Fruit fly (Drosophila melanogaster) whole organism, pupa: ENCODE results near the gene Zmynd10.
A peak's percentile ranks its signal among the peaks of the same experiment; 100 is the strongest.

Experiments used
- CG10348 ChIP-seq: fragments of 200-800 bp; sonication (Bioruptor generic); IDR thresholded peaks from 2 replicates; pipeline ENCODE4 v1.3.6; 2022; ENCODE audit warnings: missing biosample characterization, missing genetic modification characterization
- CG12605 ChIP-seq: fragments of 200-800 bp; sonication (Bioruptor generic); IDR thresholded peaks from 2 replicates; pipeline ENCODE4 v1.3.6; 2022; ENCODE audit warnings: missing biosample characterization, missing genetic modification characterization
- CG13204 ChIP-seq: fragments of 200-800 bp; sonication (Bioruptor generic); optimal IDR thresholded peaks from 2 replicates; lab custom pipeline; 2018; ENCODE audit warnings: missing biosample characterization, mild to moderate bottlenecking, missing genetic modification characterization, moderate library complexity
- CG14655 ChIP-seq: fragments of 200-800 bp; sonication (Bioruptor generic); optimal IDR thresholded peaks from 3 replicates; lab custom pipeline; 2017; ENCODE audit warnings: mild to moderate bottlenecking, missing biosample characterization, missing genetic modification reagents, missing genetic modification characterization
- CG15710 ChIP-seq: fragments of 200-800 bp; sonication (Bioruptor generic); optimal IDR thresholded peaks from 2 replicates; lab custom pipeline; 2018; ENCODE audit warnings: missing biosample characterization, mild to moderate bottlenecking, missing genetic modification characterization, moderate library complexity
- CG17806 ChIP-seq: fragments of 200-800 bp; sonication (Bioruptor generic); optimal IDR thresholded peaks from 2 replicates; lab custom pipeline; 2018; ENCODE audit warnings: missing biosample characterization, mild to moderate bottlenecking, missing genetic modification characterization, moderate library complexity
- CG32121 ChIP-seq: fragments of 200-800 bp; sonication (Bioruptor generic); IDR thresholded peaks from 2 replicates; pipeline ENCODE4 v1.3.6; 2022; ENCODE audit warnings: missing biosample characterization, missing genetic modification characterization
- CG34367 ChIP-seq: fragments of 200-800 bp; sonication (Bioruptor generic); optimal IDR thresholded peaks from 2 replicates; lab custom pipeline; 2018; ENCODE audit warnings: missing biosample characterization, mild to moderate bottlenecking, missing genetic modification characterization
- CG4496 ChIP-seq: fragments of 200-800 bp; sonication (Bioruptor generic); IDR thresholded peaks from 3 replicates; pipeline ENCODE4 v1.3.6; 2022; ENCODE audit warnings: missing biosample characterization, missing genetic modification characterization
- CG8159 ChIP-seq: fragments of 200-800 bp; sonication (Bioruptor generic); optimal IDR thresholded peaks from 3 replicates; lab custom pipeline; 2018; ENCODE audit warnings: missing biosample characterization, mild to moderate bottlenecking, missing genetic modification characterization, moderate library complexity
- CG8301 ChIP-seq: fragments of 200-800 bp; sonication (Bioruptor generic); optimal IDR thresholded peaks from 2 replicates; lab custom pipeline; 2018; ENCODE audit warnings: missing biosample characterization, mild to moderate bottlenecking, missing genetic modification characterization
- CG9948 ChIP-seq: fragments of 200-800 bp; sonication (Bioruptor generic); optimal IDR thresholded peaks from 2 replicates; lab custom pipeline; 2018; ENCODE audit warnings: missing biosample characterization, mild to moderate bottlenecking, missing genetic modification characterization, moderate library complexity
- D1 ChIP-seq: fragments of 200-800 bp; sonication (Bioruptor generic); optimal IDR thresholded peaks from 2 replicates; lab custom pipeline; 2018; ENCODE audit warnings: missing biosample characterization, mild to moderate bottlenecking, missing genetic modification characterization, moderate library complexity
- EcR ChIP-seq: fragments of 200-800 bp; sonication (Bioruptor generic); optimal IDR thresholded peaks from 3 replicates; lab custom pipeline; 2019; ENCODE audit warnings: missing biosample characterization, missing genetic modification characterization, mild to moderate bottlenecking, moderate library complexity, missing genetic modification reagents
- Ets98B ChIP-seq: fragments of 200-800 bp; sonication (Bioruptor generic); IDR thresholded peaks from 2 replicates; pipeline ENCODE4 v1.3.6; 2022; ENCODE audit warnings: missing biosample characterization, missing genetic modification characterization
- Pif1A ChIP-seq: fragments of 200-800 bp; sonication (Bioruptor generic); optimal IDR thresholded peaks from 3 replicates; lab custom pipeline; 2016; ENCODE audit warnings: missing biosample characterization, missing genetic modification characterization
- Pif1B ChIP-seq: fragments of 200-800 bp; sonication (Bioruptor generic); optimal IDR thresholded peaks from 3 replicates; lab custom pipeline; 2016; ENCODE audit warnings: missing biosample characterization, missing genetic modification characterization
- Snoo ChIP-seq: fragments of 200-800 bp; sonication (Bioruptor generic); optimal IDR thresholded peaks from 3 replicates; lab custom pipeline; 2017; ENCODE audit warnings: missing biosample characterization, mild to moderate bottlenecking, missing genetic modification characterization, inconsistent platforms
- fd96Ca ChIP-seq: fragments of 200-800 bp; sonication (Bioruptor generic); IDR thresholded peaks from 3 replicates; pipeline ENCODE4 v1.3.6; 2022; ENCODE audit warnings: missing biosample characterization, missing genetic modification characterization
- gl ChIP-seq: fragments of 200-800 bp; sonication (Bioruptor generic); optimal IDR thresholded peaks from 2 replicates; lab custom pipeline; 2018; ENCODE audit warnings: missing biosample characterization, mild to moderate bottlenecking, missing genetic modification characterization
- rn ChIP-seq: fragments of 200-800 bp; sonication (Bioruptor generic); IDR thresholded peaks from 2 replicates; pipeline ENCODE4 v1.3.6; 2022; ENCODE audit warnings: missing biosample characterization, missing genetic modification characterization

Gene Zmynd10

DNA sequence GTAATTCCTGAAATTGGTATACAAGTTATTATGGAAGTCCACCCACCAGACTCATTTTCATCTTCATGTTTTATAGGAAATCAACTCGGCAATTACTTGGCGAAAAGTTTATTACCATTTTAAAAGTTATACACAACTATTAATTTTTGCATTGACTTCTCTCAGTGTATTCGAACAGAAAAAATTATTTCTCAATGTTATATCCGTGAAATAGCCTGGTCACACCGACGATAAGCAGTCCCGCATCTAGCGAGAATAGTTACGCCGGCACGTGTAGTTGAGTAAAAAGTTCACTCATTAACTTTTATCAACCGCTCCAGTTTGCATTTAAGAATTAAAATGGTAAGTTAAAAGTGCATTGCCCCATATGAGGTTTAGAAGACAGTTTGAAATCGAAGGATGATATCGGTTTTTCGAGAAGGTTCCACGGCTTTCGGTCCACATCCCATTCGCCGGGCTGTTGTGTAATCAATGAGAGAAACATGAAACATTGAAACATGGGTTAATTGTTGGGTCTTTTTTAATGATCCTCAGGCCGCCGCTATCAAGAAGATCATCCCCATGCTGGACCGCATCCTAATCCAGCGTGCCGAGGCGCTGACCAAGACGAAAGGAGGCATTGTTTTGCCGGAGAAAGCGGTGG lies 10.3 kb downstream of the Zmynd10 start, which contains the start of gene CG11267:
TSS of gene CG11267 (plus strand) at position 228 of the 643 bp plus-strand sequence.
- peak; percentile 69 for TF ChIP-seq gl (tag; lab: Kevin White, UChicago)
- peak; percentile 83 for TF ChIP-seq CG9948 (tag; lab: Kevin White, UChicago)
- peak; percentile 55; the same call in 2 of the 3 replicates for TF ChIP-seq fd96Ca (GFP tag; lab: Robert Waterston, UW)
- peak; percentile 94 for TF ChIP-seq Ets98B (GFP tag; lab: Robert Waterston, UW)
- TF ChIP-seq CG15710, result peak; percentile 79
- TF ChIP-seq Pif1B, result peak; percentile 73
- TF ChIP-seq CG32121 (GFP tag; lab: Robert Waterston, UW), result peak; percentile 84
- TF ChIP-seq Pif1A (GFP tag; lab: Kevin White, UChicago), result peak; percentile 84
- peak; percentile 79 for TF ChIP-seq CG34367
- TF ChIP-seq CG13204 (GFP tag; lab: Kevin White, UChicago), result no peak
- peak; percentile 86 for TF ChIP-seq rn (GFP tag; lab: Robert Waterston, UW)
- peak; percentile 90 for TF ChIP-seq CG14655
- TF ChIP-seq Snoo (tag; lab: Kevin White, UChicago), result peak; percentile 77
- TF ChIP-seq CG10348 (GFP tag; lab: Robert Waterston, UW), result peak; percentile 76
- peak; percentile 88 for TF ChIP-seq CG8301 (tag; lab: Kevin White, UChicago)
- peak; percentile 84 for TF ChIP-seq CG12605 (GFP tag; lab: Robert Waterston, UW)
- peak; percentile 56 for TF ChIP-seq D1 (tag; lab: Kevin White, UChicago)
- peak; percentile 96 for TF ChIP-seq CG4496 (GFP tag; lab: Robert Waterston, UW)
- TF ChIP-seq CG17806 (tag; lab: Kevin White, UChicago), result peak; percentile 88
- TF ChIP-seq CG8159 (tag; lab: Kevin White, UChicago), result peak; percentile 89
- peak; percentile 82 for TF ChIP-seq EcR (GFP tag; lab: Kevin White, UChicago)

DNA sequence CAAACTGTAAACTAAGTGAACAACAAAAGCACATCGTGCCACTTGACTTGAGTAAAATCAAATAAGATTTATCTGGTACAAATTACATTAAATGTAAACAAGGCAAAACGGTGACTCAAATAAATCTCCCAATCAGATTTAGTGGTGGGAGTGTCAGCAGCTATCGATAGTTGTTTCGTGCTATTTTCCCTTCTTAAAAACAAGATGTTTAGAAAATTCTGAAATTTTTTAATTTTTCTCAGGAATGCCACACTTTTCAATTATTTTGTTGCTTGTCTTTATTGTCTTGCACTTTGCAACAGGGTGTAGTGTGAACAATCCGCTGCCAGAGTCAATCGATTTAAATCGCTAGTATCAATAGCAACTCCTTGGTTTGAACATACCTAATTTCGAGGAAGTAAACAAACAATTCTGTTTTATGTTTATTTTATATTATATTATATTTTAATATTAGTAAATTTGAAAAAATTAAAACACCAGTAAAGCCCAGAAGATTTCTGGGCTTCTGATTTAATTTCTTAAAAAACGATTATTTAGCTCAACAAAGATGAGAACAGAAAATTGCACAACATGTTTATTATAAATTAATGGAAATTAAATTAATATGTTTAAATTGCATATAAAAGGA lies 10.9 kb downstream of the Zmynd10 start, which contains the start of gene MICAL-like:
TSS of gene MICAL-like (minus strand) at position 138 of the 628 bp plus-strand sequence.
- TF ChIP-seq CG14655 (no peak), CG4496 (GFP tag; lab: Robert Waterston, UW) (peak; percentile 25; the same call in 2 of the 3 replicates), EcR (GFP tag; lab: Kevin White, UChicago) (peak; percentile 89)

DNA sequence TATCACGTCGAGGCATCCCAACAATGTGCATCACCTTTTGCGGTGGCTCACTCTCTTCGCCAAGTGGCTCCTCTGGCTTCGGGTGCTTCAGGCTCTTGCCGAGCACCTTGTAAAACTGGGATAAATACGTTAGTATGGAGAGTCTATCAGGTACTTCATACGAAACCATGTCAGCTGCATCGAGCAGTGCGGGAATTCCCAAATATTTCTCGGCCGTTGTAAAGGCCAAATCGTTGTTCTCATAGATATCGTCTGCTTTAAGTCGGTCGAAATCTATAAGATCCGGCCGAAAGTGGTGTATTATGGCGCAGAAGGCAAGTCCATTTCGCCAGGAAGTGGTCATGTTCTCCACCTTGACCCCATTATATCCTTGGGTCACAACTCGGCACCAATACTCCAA lies 11.5 kb downstream of the Zmynd10 start:
- no peak for TF ChIP-seq Ets98B (GFP tag; lab: Robert Waterston, UW)
- no peak for TF ChIP-seq CG4496 (GFP tag; lab: Robert Waterston, UW)
- TF ChIP-seq EcR (GFP tag; lab: Kevin White, UChicago), result no peak
- no peak for TF ChIP-seq CG34367
- TF ChIP-seq CG32121 (GFP tag; lab: Robert Waterston, UW), result no peak
- TF ChIP-seq fd96Ca (GFP tag; lab: Robert Waterston, UW), result no peak
- no peak for TF ChIP-seq Snoo (tag; lab: Kevin White, UChicago)
- no peak for TF ChIP-seq CG12605 (GFP tag; lab: Robert Waterston, UW)
- no peak for TF ChIP-seq CG10348 (GFP tag; lab: Robert Waterston, UW)
- no peak for TF ChIP-seq D1 (tag; lab: Kevin White, UChicago)
- TF ChIP-seq Pif1A (GFP tag; lab: Kevin White, UChicago), result no peak
- TF ChIP-seq CG13204 (GFP tag; lab: Kevin White, UChicago), result no peak
- TF ChIP-seq gl (tag; lab: Kevin White, UChicago), result no peak
- TF ChIP-seq, all 21 proteins: peak for 0

DNA sequence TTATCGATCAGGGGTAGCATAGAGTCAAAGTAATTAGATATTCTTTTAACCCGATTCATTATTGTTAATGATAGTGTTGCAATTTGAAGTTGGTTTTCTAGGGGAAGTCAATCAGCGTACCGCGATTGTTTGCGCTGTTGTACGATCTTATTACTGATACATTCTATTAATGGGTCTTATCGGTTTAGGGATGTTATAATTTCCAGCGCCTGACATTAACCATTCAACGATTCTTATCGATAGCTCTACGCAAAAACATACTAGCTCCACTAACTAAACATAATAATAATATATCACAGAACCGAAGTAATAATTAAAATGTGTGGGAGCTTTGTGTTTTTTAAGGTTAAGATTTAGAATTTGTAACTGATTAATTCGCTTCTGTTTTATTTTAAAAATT lies 14.7 kb downstream of the Zmynd10 start, which contains the start of gene Cul6:
TSS of gene Cul6 (minus strand) at position 175 of the 400 bp plus-strand sequence.
- TF ChIP-seq CG15710 (no peak), CG13204 (GFP tag; lab: Kevin White, UChicago) (no peak), CG8159 (tag; lab: Kevin White, UChicago) (no peak)
- TF ChIP-seq, all 21 proteins: peak for 0

DNA sequence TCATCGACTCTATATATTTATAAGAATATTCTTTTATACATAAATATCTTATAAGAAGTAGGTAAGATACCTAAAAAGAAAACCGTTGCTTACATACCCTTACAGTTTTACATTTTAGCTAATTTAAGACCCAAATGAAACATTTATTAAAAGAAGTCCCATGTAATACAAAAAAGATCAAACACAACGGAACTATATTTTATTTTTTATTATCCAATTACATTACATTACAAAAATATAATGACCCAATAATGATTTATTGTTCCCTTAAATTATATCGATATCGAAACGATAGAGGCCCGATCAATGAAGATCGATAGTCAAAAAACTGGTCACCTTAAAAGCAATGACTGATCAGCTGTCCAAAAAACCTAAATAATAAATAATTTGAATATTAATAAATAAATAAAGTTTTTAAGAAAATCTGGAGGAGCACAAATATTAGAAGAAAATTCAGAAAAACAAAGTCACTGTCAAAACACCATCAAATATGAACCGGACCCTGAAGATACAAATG lies 18.2 kb downstream of the Zmynd10 start:
- TF ChIP-seq D1 (tag; lab: Kevin White, UChicago) (peak; percentile 32), CG12605 (GFP tag; lab: Robert Waterston, UW) (no peak)

DNA sequence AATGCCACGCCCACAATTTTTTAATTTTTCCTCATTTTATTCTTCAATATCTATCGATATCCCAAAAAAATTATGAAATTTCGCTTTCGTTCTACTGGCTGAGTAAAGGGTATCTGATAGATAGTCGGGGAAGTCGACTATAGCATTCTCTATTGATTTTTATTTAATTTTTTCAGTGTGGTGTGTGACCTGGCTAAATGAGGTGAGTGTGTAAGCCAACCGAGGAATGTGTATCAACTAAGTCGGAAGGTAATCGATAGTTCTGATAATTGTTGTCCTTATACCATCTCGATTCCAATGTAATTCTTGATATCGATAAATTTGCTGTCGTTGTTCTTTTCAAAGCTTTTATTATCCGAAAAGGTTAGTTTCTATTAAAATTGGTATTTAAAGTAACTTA lies 19.7 kb downstream of the Zmynd10 start, which contains the start of gene CG11263:
TSS of gene CG11263 (plus strand) at position 328 of the 400 bp plus-strand sequence.
- TF ChIP-seq CG4496 (GFP tag; lab: Robert Waterston, UW) (peak; percentile 41; the same call in 2 of the 3 replicates), rn (GFP tag; lab: Robert Waterston, UW) (no peak), D1 (tag; lab: Kevin White, UChicago) (peak; percentile 51), CG9948 (tag; lab: Kevin White, UChicago) (no peak), CG8159 (tag; lab: Kevin White, UChicago) (no peak), Pif1B (no peak), Ets98B (GFP tag; lab: Robert Waterston, UW) (peak; percentile 57), Pif1A (GFP tag; lab: Kevin White, UChicago) (no peak), CG13204 (GFP tag; lab: Kevin White, UChicago) (no peak), CG12605 (GFP tag; lab: Robert Waterston, UW) (no peak), EcR (GFP tag; lab: Kevin White, UChicago) (no peak), Snoo (tag; lab: Kevin White, UChicago) (no peak)
